Fruit fly (Drosophila melanogaster) whole organism, embryonic: Measurements from ENCODE around the gene Fer3HCH.

Experiments
- B-H1 ChIP-seq: fragments of 200-800 bp; sonication (Bioruptor generic); IDR thresholded peaks from 3 replicates; pipeline ENCODE4 v1.3.6; 2022; ENCODE audit warnings: missing biosample characterization, missing genetic modification characterization
- Blimp-1 ChIP-seq: fragments of 200-800 bp; sonication (Bioruptor generic); optimal IDR thresholded peaks from 3 replicates; lab custom pipeline; 2018; ENCODE audit warnings: missing biosample characterization, missing genetic modification characterization, mild to moderate bottlenecking, moderate library complexity, missing genetic modification reagents
- CG12219 ChIP-seq: fragments of 200-800 bp; sonication (Bioruptor generic); optimal IDR thresholded peaks from 3 replicates; lab custom pipeline; 2018; ENCODE audit warnings: missing biosample characterization, mild to moderate bottlenecking, missing genetic modification characterization
- CG12659 ChIP-seq: fragments of 200-800 bp; sonication (Bioruptor generic); optimal IDR thresholded peaks from 3 replicates; lab custom pipeline; 2017; ENCODE audit warnings: mild to moderate bottlenecking, missing biosample characterization, missing genetic modification reagents, missing genetic modification characterization
- CG14667 ChIP-seq: fragments of 200-800 bp; sonication (Bioruptor generic); IDR thresholded peaks from 2 replicates; pipeline ENCODE4 v1.3.6; 2022; ENCODE audit warnings: missing biosample characterization, missing genetic modification characterization
- CG15696 ChIP-seq: fragments of 200-800 bp; sonication (Bioruptor generic); optimal IDR thresholded peaks from 2 replicates; lab custom pipeline; 2019; ENCODE audit warnings: missing biosample characterization, mild to moderate bottlenecking, missing genetic modification characterization, moderate library complexity
- CG1602 ChIP-seq: fragments of 200-800 bp; sonication (Bioruptor generic); optimal IDR thresholded peaks from 3 replicates; lab custom pipeline; 2016; ENCODE audit warnings: missing biosample characterization, missing genetic modification characterization
- CG16779 ChIP-seq: fragments of 200-800 bp; sonication (Bioruptor generic); IDR thresholded peaks from 2 replicates; pipeline ENCODE4 v1.3.6; 2022; ENCODE audit warnings: missing biosample characterization, missing genetic modification characterization
- CG16813 ChIP-seq: fragments of 200-800 bp; sonication (Bioruptor generic); IDR thresholded peaks from 3 replicates; pipeline ENCODE4 v1.3.6; 2022; ENCODE audit warnings: missing biosample characterization, missing genetic modification characterization; ENCODE audit not compliant: partially characterized antibody
- CG17802 ChIP-seq: fragments of 200-800 bp; sonication (Bioruptor generic); optimal IDR thresholded peaks from 2 replicates; lab custom pipeline; 2018; ENCODE audit warnings: missing biosample characterization, mild to moderate bottlenecking, missing genetic modification characterization, moderate library complexity
- CG3163 ChIP-seq: fragments of 200-800 bp; sonication (Bioruptor generic); optimal IDR thresholded peaks from 3 replicates; lab custom pipeline; 2016; ENCODE audit warnings: missing biosample characterization, missing genetic modification characterization
- CG7357 ChIP-seq: fragments of 200-800 bp; sonication (Bioruptor generic); IDR thresholded peaks from 3 replicates; pipeline ENCODE4 v1.3.6; 2022; ENCODE audit warnings: missing biosample characterization, missing genetic modification characterization
- CG7987 ChIP-seq: fragments of 200-800 bp; sonication (Bioruptor generic); optimal IDR thresholded peaks from 2 replicates; lab custom pipeline; 2018; ENCODE audit warnings: missing biosample characterization, mild to moderate bottlenecking, missing genetic modification characterization, moderate library complexity
- CG8281 ChIP-seq: fragments of 200-800 bp; sonication (Bioruptor generic); optimal IDR thresholded peaks from 2 replicates; lab custom pipeline; 2018; ENCODE audit warnings: missing biosample characterization, mild to moderate bottlenecking, missing genetic modification characterization, moderate library complexity
- CG8765 ChIP-seq: fragments of 200-800 bp; sonication (Bioruptor generic); IDR thresholded peaks from 2 replicates; pipeline ENCODE4 v1.3.6; 2022; ENCODE audit warnings: missing biosample characterization, missing genetic modification characterization
- ERR ChIP-seq: fragments of 200-800 bp; sonication (Bioruptor generic); optimal IDR thresholded peaks from 2 replicates; lab custom pipeline; 2016; ENCODE audit warnings: missing biosample characterization, missing genetic modification characterization
- Ets65A ChIP-seq: fragments of 200-800 bp; sonication (Bioruptor generic); peaks from one replicate; lab custom pipeline; 2016; ENCODE audit warnings: missing biosample characterization, missing genetic modification characterization
- HLHmδ ChIP-seq: fragments of 200-800 bp; sonication (Bioruptor generic); optimal IDR thresholded peaks from 2 replicates; lab custom pipeline; 2018; ENCODE audit warnings: missing biosample characterization, mild to moderate bottlenecking, missing genetic modification characterization, moderate library complexity
- Med ChIP-seq: fragments of 200-800 bp; sonication (Bioruptor generic); peaks from one replicate; lab custom pipeline; 2016; ENCODE audit warnings: missing biosample characterization, missing genetic modification characterization, mild to moderate bottlenecking, inconsistent platforms, moderate library complexity
- NC2α ChIP-seq: fragments of 200-800 bp; sonication (Bioruptor generic); optimal IDR thresholded peaks from 2 replicates; lab custom pipeline; 2016; ENCODE audit warnings: missing biosample characterization, missing genetic modification characterization
- Neu2 ChIP-seq: fragments of 200-800 bp; sonication (Bioruptor generic); optimal IDR thresholded peaks from 3 replicates; lab custom pipeline; 2016; ENCODE audit warnings: missing biosample characterization, missing genetic modification characterization, borderline replicate concordance
- Optix ChIP-seq: fragments of 200-800 bp; sonication (Bioruptor generic); IDR thresholded peaks from 3 replicates; pipeline ENCODE4 v1.3.6; 2022; ENCODE audit warnings: missing biosample characterization, missing genetic modification characterization
- Poxn ChIP-seq: fragments of 200-800 bp; sonication (Bioruptor generic); IDR thresholded peaks from 2 replicates; pipeline ENCODE4 v1.3.6; 2022; ENCODE audit warnings: missing biosample characterization, missing genetic modification characterization
- Ravus ChIP-seq: fragments of 200-800 bp; sonication (Bioruptor generic); IDR thresholded peaks from 2 replicates; pipeline ENCODE4 v1.3.6; 2022; ENCODE audit warnings: missing biosample characterization, missing genetic modification characterization
- Side ChIP-seq: fragments of 200-800 bp; sonication (Bioruptor generic); optimal IDR thresholded peaks from 2 replicates; lab custom pipeline; 2016; ENCODE audit warnings: missing biosample characterization, missing genetic modification characterization
- Sry-β ChIP-seq: fragments of 200-800 bp; sonication (Bioruptor generic); optimal IDR thresholded peaks from 2 replicates; lab custom pipeline; 2018; ENCODE audit warnings: missing biosample characterization, mild to moderate bottlenecking, missing genetic modification characterization, moderate library complexity
- YL-1 ChIP-seq: fragments of 200-800 bp; sonication (Bioruptor generic); optimal IDR thresholded peaks from 3 replicates; lab custom pipeline; 2017; ENCODE audit warnings: missing biosample characterization, mild to moderate bottlenecking, missing genetic modification characterization
- ase ChIP-seq: fragments of 200-800 bp; sonication (Bioruptor generic); IDR thresholded peaks from 3 replicates; pipeline ENCODE4 v1.3.6; 2022; ENCODE audit warnings: missing biosample characterization, missing genetic modification characterization
- bsh ChIP-seq, 2 experiments: fragments of 200-800 bp; sonication (Bioruptor generic); optimal IDR thresholded peaks; 2 replicates each; lab custom pipeline; 2017 to 2018; ENCODE audit warnings: mild to moderate bottlenecking in 2 of 2, missing biosample characterization in 2 of 2, missing genetic modification characterization in 2 of 2, moderate library complexity in 1 of 2
- crc ChIP-seq: fragments of 200-800 bp; sonication (Bioruptor generic); optimal IDR thresholded peaks from 2 replicates; lab custom pipeline; 2016; ENCODE audit warnings: missing biosample characterization, missing genetic modification characterization
- crol ChIP-seq: fragments of 200-800 bp; sonication (Bioruptor generic); IDR thresholded peaks from 2 replicates; pipeline ENCODE4 v1.3.6; 2022; ENCODE audit warnings: missing biosample characterization, missing genetic modification characterization
- exex ChIP-seq: fragments of 200-800 bp; sonication (Bioruptor generic); optimal IDR thresholded peaks from 4 replicates; lab custom pipeline; 2018; ENCODE audit warnings: missing biosample characterization, mild to moderate bottlenecking, missing genetic modification characterization, moderate library complexity
- eyg ChIP-seq: fragments of 200-800 bp; sonication (Bioruptor generic); optimal IDR thresholded peaks from 3 replicates; lab custom pipeline; 2016; ENCODE audit warnings: missing biosample characterization, missing genetic modification characterization
- gcm ChIP-seq: fragments of 200-800 bp; sonication (Bioruptor generic); optimal IDR thresholded peaks from 2 replicates; lab custom pipeline; 2019; ENCODE audit warnings: missing biosample characterization, mild to moderate bottlenecking, missing genetic modification characterization, moderate library complexity
- gfzf ChIP-seq: fragments of 200-800 bp; sonication (Bioruptor generic); optimal IDR thresholded peaks from 2 replicates; lab custom pipeline; 2016; ENCODE audit warnings: missing biosample characterization, mild to moderate bottlenecking, missing genetic modification characterization, moderate library complexity
- gro ChIP-seq: fragments of 200-800 bp; sonication (Bioruptor generic); optimal IDR thresholded peaks from 2 replicates; lab custom pipeline; 2016; ENCODE audit warnings: missing biosample characterization, missing genetic modification characterization
- gsb ChIP-seq: fragments of 200-800 bp; sonication (Bioruptor generic); IDR thresholded peaks from 2 replicates; pipeline ENCODE4 v1.3.6; 2022; ENCODE audit warnings: missing biosample characterization, missing genetic modification characterization
- hbn ChIP-seq: fragments of 200-800 bp; sonication (Bioruptor generic); IDR thresholded peaks from 2 replicates; pipeline ENCODE4 v1.3.6; 2022; ENCODE audit warnings: missing biosample characterization, missing genetic modification characterization; ENCODE audit not compliant: partially characterized antibody
- klu ChIP-seq: fragments of 200-800 bp; sonication (Bioruptor generic); IDR thresholded peaks from 2 replicates; pipeline ENCODE4 v1.3.6; 2022; ENCODE audit warnings: missing biosample characterization, missing genetic modification characterization
- kni ChIP-seq: fragments of 200-800 bp; sonication (Bioruptor generic); optimal IDR thresholded peaks from 3 replicates; lab custom pipeline; 2017; ENCODE audit warnings: mild to moderate bottlenecking, missing biosample characterization, missing genetic modification reagents, missing genetic modification characterization
- knrl ChIP-seq: fragments of 200-800 bp; sonication (Bioruptor generic); IDR thresholded peaks from 3 replicates; pipeline ENCODE4 v1.3.6; 2022; ENCODE audit warnings: missing biosample characterization, missing genetic modification characterization; ENCODE audit not compliant: partially characterized antibody
- lola ChIP-seq, 3 experiments: fragments of >200 bp in 2 of 3; fragments of 200-800 bp in 1 of 3; sonication (Bioruptor generic) in 1 of 3; optimal IDR thresholded peaks; 2 replicates each; lab custom pipeline; 2017 to 2019; ENCODE audit warnings: missing biosample characterization in 3 of 3, missing genetic modification characterization in 3 of 3, mild to moderate bottlenecking in 1 of 3, moderate library complexity in 1 of 3
- pum ChIP-seq: fragments of 200-800 bp; sonication (Bioruptor generic); optimal IDR thresholded peaks from 2 replicates; lab custom pipeline; 2016; ENCODE audit warnings: missing biosample characterization, missing genetic modification characterization
- ranshi ChIP-seq: fragments of 200-800 bp; sonication (Bioruptor generic); IDR thresholded peaks from 2 replicates; pipeline ENCODE4 v1.3.6; 2022; ENCODE audit warnings: missing biosample characterization, missing genetic modification characterization
- repo ChIP-seq: fragments of 200-800 bp; sonication (Bioruptor generic); optimal IDR thresholded peaks from 2 replicates; lab custom pipeline; 2016; ENCODE audit warnings: missing biosample characterization, missing genetic modification characterization
- sd ChIP-seq: fragments of 200-800 bp; sonication (Bioruptor generic); optimal IDR thresholded peaks from 3 replicates; lab custom pipeline; 2018; ENCODE audit warnings: missing biosample characterization, mild to moderate bottlenecking, missing genetic modification characterization, moderate library complexity
- sisA ChIP-seq: fragments of 200-800 bp; sonication (Bioruptor generic); IDR thresholded peaks from 2 replicates; pipeline ENCODE4 v1.3.6; 2022; ENCODE audit warnings: missing biosample characterization, missing genetic modification characterization
- slp2 ChIP-seq: fragments of 200-800 bp; sonication (Bioruptor generic); optimal IDR thresholded peaks from 2 replicates; lab custom pipeline; 2016; ENCODE audit warnings: missing biosample characterization, missing genetic modification characterization
- tap ChIP-seq: fragments of 200-800 bp; optimal IDR thresholded peaks from 3 replicates; lab custom pipeline; 2019; ENCODE audit warnings: missing biosample characterization, mild to moderate bottlenecking, missing genetic modification characterization, moderate library complexity
- wek ChIP-seq: fragments of 200-800 bp; sonication (Bioruptor generic); optimal IDR thresholded peaks from 3 replicates; lab custom pipeline; 2018; ENCODE audit warnings: missing biosample characterization, mild to moderate bottlenecking, missing genetic modification characterization, moderate library complexity
- zfh2 ChIP-seq: fragments of 200-800 bp; sonication (Bioruptor generic); optimal IDR thresholded peaks from 2 replicates; lab custom pipeline; 2016; ENCODE audit warnings: missing biosample characterization, missing genetic modification characterization

Fer3HCH gene

DNA sequence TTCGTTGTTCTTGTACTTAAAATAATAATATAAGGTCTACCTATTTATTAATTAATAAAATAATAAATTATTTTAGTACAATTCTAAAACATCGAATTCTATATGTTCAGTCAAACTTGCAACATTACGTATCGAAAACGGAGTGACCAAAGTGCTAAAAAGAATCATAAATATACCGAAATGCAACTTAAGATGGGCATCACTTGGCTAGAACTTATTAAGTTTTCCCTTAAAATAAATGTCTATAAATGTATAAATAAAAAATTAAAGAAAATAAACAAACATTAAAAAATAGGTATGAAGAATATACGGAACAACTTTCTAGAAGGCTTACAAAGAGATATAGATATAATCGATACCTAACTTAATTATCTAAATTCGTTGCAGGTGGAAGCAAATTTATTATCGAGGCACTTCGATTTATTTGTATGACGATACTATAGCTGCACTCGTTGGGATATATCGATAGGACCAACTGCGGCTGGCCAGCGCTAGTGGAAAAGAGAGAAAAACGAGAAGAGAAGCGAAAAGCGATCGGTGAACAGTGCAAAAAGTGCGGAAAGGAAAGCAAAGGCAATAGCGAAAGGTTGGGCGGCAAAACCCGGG, 17.2 kb downstream of the Fer3HCH start, which contains the start of gene lic (continued):
- TF ChIP-seq zfh2: no peak
- TF ChIP-seq ase: no peak
- TF ChIP-seq CG3163 (GFP tag; lab: Kevin White, UChicago): no peak
- no peak for TF ChIP-seq lola (GFP tag; optimal IDR thresholded peaks at IDR 0.05; lab: Kevin White, UChicago)
- no peak for TF ChIP-seq Ets65A (GFP tag; lab: Kevin White, UChicago)
- TF ChIP-seq HLHmδ (GFP tag; lab: Kevin White, UChicago): no peak
- no peak for TF ChIP-seq Sry-β (GFP tag; lab: Kevin White, UChicago)
- no peak for TF ChIP-seq bsh (GFP tag; optimal IDR thresholded peaks at IDR 0.05; lab: Kevin White, UChicago)
- TF ChIP-seq knrl: peak; percentile 68; the same call in 2 of the 3 replicates
- TF ChIP-seq CG7987 (GFP tag; lab: Kevin White, UChicago): no peak
- TF ChIP-seq CG1602 (GFP tag; lab: Kevin White, UChicago): no peak
- no peak for TF ChIP-seq crc
- no peak for TF ChIP-seq sd (tag; lab: Kevin White, UChicago)
- TF ChIP-seq B-H1 (GFP tag; lab: Robert Waterston, UW): no peak
- no peak for TF ChIP-seq CG16779 (GFP tag; lab: Robert Waterston, UW)
- no peak for TF ChIP-seq Blimp-1 (GFP tag; lab: Kevin White, UChicago)
- TF ChIP-seq gcm (GFP tag; lab: Kevin White, UChicago): no peak
- peak; percentile 29 for TF ChIP-seq gfzf (GFP tag; lab: Kevin White, UChicago)
- TF ChIP-seq repo (GFP tag; lab: Kevin White, UChicago): no peak
- TF ChIP-seq hbn (GFP tag; lab: Robert Waterston, UW): peak; percentile 64
- no peak for TF ChIP-seq NC2α
- no peak for TF ChIP-seq ranshi
- TF ChIP-seq slp2 (GFP tag; lab: Kevin White, UChicago): no peak
- TF ChIP-seq CG16813: peak; percentile 81
- no peak for TF ChIP-seq CG12659 (GFP tag; lab: Kevin White, UChicago)
- peak; percentile 28 for TF ChIP-seq Med
- no peak for TF ChIP-seq sisA (GFP tag; lab: Robert Waterston, UW)
- no peak for TF ChIP-seq CG14667
- TF ChIP-seq exex (tag; lab: Kevin White, UChicago): no peak
- no peak for TF ChIP-seq CG7357 (GFP tag; lab: Robert Waterston, UW)
- TF ChIP-seq tap: no peak
- TF ChIP-seq Optix (GFP tag; lab: Robert Waterston, UW): no peak
- no peak for TF ChIP-seq eyg (GFP tag; lab: Kevin White, UChicago)
- no peak for TF ChIP-seq CG17802
- TF ChIP-seq Poxn (GFP tag; lab: Robert Waterston, UW): no peak
- TF ChIP-seq crol (GFP tag; lab: Robert Waterston, UW): no peak
- no peak for TF ChIP-seq ERR (GFP tag; lab: Kevin White, UChicago)
- TF ChIP-seq YL-1 (GFP tag; lab: Kevin White, UChicago): no peak
- no peak for TF ChIP-seq Neu2 (GFP tag; lab: Kevin White, UChicago)
- TF ChIP-seq CG12219 (GFP tag; lab: Kevin White, UChicago): no peak
- TF ChIP-seq gro (GFP tag; lab: Kevin White, UChicago): no peak
- no peak for TF ChIP-seq pum (GFP tag; lab: Kevin White, UChicago)
- no peak for TF ChIP-seq CG8281 (tag; lab: Kevin White, UChicago)
- TF ChIP-seq CG15696 (tag; lab: Kevin White, UChicago): no peak
- no peak for TF ChIP-seq gsb
- no peak for TF ChIP-seq Ravus (GFP tag; lab: Robert Waterston, UW)
- no peak for TF ChIP-seq kni (GFP tag; lab: Kevin White, UChicago)
- no peak for TF ChIP-seq klu (GFP tag; lab: Robert Waterston, UW)
- TF ChIP-seq CG8765 (GFP tag; lab: Robert Waterston, UW): no peak
- TF ChIP-seq Side (GFP tag; lab: Kevin White, UChicago): no peak
- no peak for TF ChIP-seq wek (GFP tag; lab: Kevin White, UChicago)
